Fruit fly (Drosophila melanogaster) whole organism, embryonic: ENCODE results near the gene alphaTub84B.

Experiments
- B-H2 ChIP-seq: fragments of 200-800 bp; sonication (Bioruptor generic); optimal IDR thresholded peaks from 2 replicates; lab custom pipeline; 2018; ENCODE audit warnings: missing biosample characterization, mild to moderate bottlenecking, missing genetic modification characterization
- BEAF-32 ChIP-seq: fragments of 200-800 bp; sonication (Bioruptor generic); optimal IDR thresholded peaks from 3 replicates; lab custom pipeline; 2017; ENCODE audit warnings: missing biosample characterization, missing genetic modification characterization, mild to moderate bottlenecking, moderate library complexity, missing genetic modification reagents
- CG10267 ChIP-seq: fragments of 200-800 bp; sonication (Bioruptor generic); optimal IDR thresholded peaks from 2 replicates; lab custom pipeline; 2018; ENCODE audit warnings: missing biosample characterization, mild to moderate bottlenecking, missing genetic modification characterization, moderate library complexity
- CG12299 ChIP-seq: fragments of 200-800 bp; sonication (Bioruptor generic); optimal IDR thresholded peaks from 2 replicates; lab custom pipeline; 2018; ENCODE audit warnings: missing biosample characterization, mild to moderate bottlenecking, missing genetic modification characterization
- CG12942 ChIP-seq: fragments of 200-800 bp; sonication (Bioruptor generic); optimal IDR thresholded peaks from 3 replicates; lab custom pipeline; 2016; ENCODE audit warnings: missing biosample characterization, missing genetic modification characterization
- CG17829 ChIP-seq: fragments of 200-800 bp; optimal IDR thresholded peaks from 2 replicates; lab custom pipeline; 2019; ENCODE audit warnings: missing biosample characterization, mild to moderate bottlenecking, missing genetic modification characterization, moderate library complexity
- CG30020 ChIP-seq: fragments of 200-800 bp; optimal IDR thresholded peaks from 2 replicates; lab custom pipeline; 2019; ENCODE audit warnings: missing biosample characterization, mild to moderate bottlenecking, missing genetic modification characterization, moderate library complexity
- CG30403 ChIP-seq: fragments of 200-800 bp; sonication (Bioruptor generic); optimal IDR thresholded peaks from 3 replicates; lab custom pipeline; 2016; ENCODE audit warnings: missing biosample characterization, missing genetic modification characterization
- CG31388 ChIP-seq: fragments of 200-800 bp; sonication (Bioruptor generic); optimal IDR thresholded peaks from 2 replicates; lab custom pipeline; 2016; ENCODE audit warnings: missing biosample characterization, missing genetic modification characterization
- CG6854 ChIP-seq: fragments of 200-800 bp; sonication (Bioruptor generic); optimal IDR thresholded peaks from 3 replicates; lab custom pipeline; 2017; ENCODE audit warnings: missing biosample characterization, mild to moderate bottlenecking, missing genetic modification characterization
- CG7786 ChIP-seq: fragments of 200-800 bp; sonication (Bioruptor generic); optimal IDR thresholded peaks from 2 replicates; lab custom pipeline; 2016; ENCODE audit warnings: missing biosample characterization, missing genetic modification characterization
- CG7963 ChIP-seq: fragments of 200-800 bp; sonication (Bioruptor generic); IDR thresholded peaks from 3 replicates; pipeline ENCODE4 v1.3.6; 2022; ENCODE audit warnings: missing biosample characterization, missing genetic modification characterization; ENCODE audit not compliant: partially characterized antibody
- CG8290 ChIP-seq, 3 experiments: fragments of 200-800 bp; sonication (Bioruptor generic); optimal IDR thresholded peaks; 2 replicates each; lab custom pipeline; 2016 to 2019; ENCODE audit warnings: missing biosample characterization in 3 of 3, missing genetic modification characterization in 3 of 3, mild to moderate bottlenecking in 2 of 3, moderate library complexity in 1 of 3
- CG9215 ChIP-seq: fragments of 200-800 bp; sonication (Bioruptor generic); IDR thresholded peaks from 2 replicates; pipeline ENCODE4 v1.3.6; 2022; ENCODE audit warnings: missing biosample characterization, missing genetic modification characterization
- CG9817 ChIP-seq: fragments of 200-800 bp; sonication (Bioruptor generic); optimal IDR thresholded peaks from 2 replicates; lab custom pipeline; 2018; ENCODE audit warnings: missing biosample characterization, mild to moderate bottlenecking, missing genetic modification characterization, moderate library complexity
- Dip3 ChIP-seq: fragments of 200-800 bp; sonication (Bioruptor generic); optimal IDR thresholded peaks from 3 replicates; lab custom pipeline; 2016; ENCODE audit warnings: missing biosample characterization, missing genetic modification characterization
- Dp ChIP-seq: fragments of 200-800 bp; sonication (Bioruptor generic); optimal IDR thresholded peaks from 2 replicates; lab custom pipeline; 2018; ENCODE audit warnings: missing biosample characterization, mild to moderate bottlenecking, missing genetic modification characterization, moderate library complexity
- Ets97D ChIP-seq: fragments of 200-800 bp; sonication (Bioruptor generic); optimal IDR thresholded peaks from 3 replicates; lab custom pipeline; 2016; ENCODE audit warnings: missing biosample characterization, missing genetic modification characterization
- HmgD ChIP-seq: fragments of 200-800 bp; sonication (Bioruptor generic); optimal IDR thresholded peaks from 3 replicates; lab custom pipeline; 2016; ENCODE audit warnings: missing biosample characterization, missing genetic modification characterization
- Hmr ChIP-seq: fragments of 200-800 bp; sonication (Bioruptor generic); optimal IDR thresholded peaks from 3 replicates; lab custom pipeline; 2017; ENCODE audit warnings: mild to moderate bottlenecking, missing biosample characterization, missing genetic modification reagents, missing genetic modification characterization
- Max ChIP-seq: fragments of 200-800 bp; sonication (Bioruptor generic); optimal IDR thresholded peaks from 2 replicates; lab custom pipeline; 2016; ENCODE audit warnings: missing biosample characterization, mild to moderate bottlenecking, missing genetic modification characterization
- Sry-δ ChIP-seq: fragments of 200-800 bp; sonication (Bioruptor generic); optimal IDR thresholded peaks from 2 replicates; lab custom pipeline; 2016; ENCODE audit warnings: missing biosample characterization, missing genetic modification characterization
- ab ChIP-seq: fragments of 200-800 bp; sonication (Bioruptor generic); optimal IDR thresholded peaks from 2 replicates; lab custom pipeline; 2016; ENCODE audit warnings: missing biosample characterization, missing genetic modification characterization
- bcd ChIP-seq: fragments of 200-800 bp; sonication (Bioruptor generic); optimal IDR thresholded peaks from 2 replicates; lab custom pipeline; 2017; ENCODE audit warnings: missing biosample characterization, mild to moderate bottlenecking, missing genetic modification characterization
- bsh ChIP-seq, 2 experiments: fragments of 200-800 bp; sonication (Bioruptor generic); optimal IDR thresholded peaks; 2 replicates each; lab custom pipeline; 2017 to 2018; ENCODE audit warnings: mild to moderate bottlenecking in 2 of 2, missing biosample characterization in 2 of 2, missing genetic modification characterization in 2 of 2, moderate library complexity in 1 of 2
- chm ChIP-seq: fragments of 200-800 bp; sonication (Bioruptor generic); IDR thresholded peaks from 2 replicates; pipeline ENCODE4 v1.3.6; 2022; ENCODE audit warnings: missing biosample characterization, missing genetic modification characterization
- dpn ChIP-seq, 2 experiments: fragments of 200-800 bp; sonication (Bioruptor generic); optimal IDR thresholded peaks; 3 replicates each; lab custom pipeline; 2016; ENCODE audit warnings: missing biosample characterization in 2 of 2, missing genetic modification characterization in 2 of 2
- ems ChIP-seq: fragments of 200-800 bp; sonication (Bioruptor generic); optimal IDR thresholded peaks from 3 replicates; lab custom pipeline; 2016; ENCODE audit warnings: missing biosample characterization, missing genetic modification characterization
- gfzf ChIP-seq: fragments of 200-800 bp; sonication (Bioruptor generic); optimal IDR thresholded peaks from 2 replicates; lab custom pipeline; 2016; ENCODE audit warnings: missing biosample characterization, mild to moderate bottlenecking, missing genetic modification characterization, moderate library complexity
- hth ChIP-seq: fragments of >200 bp; optimal IDR thresholded peaks from 2 replicates; lab custom pipeline; 2017; ENCODE audit warnings: inconsistent platforms
- knrl ChIP-seq: fragments of 200-800 bp; sonication (Bioruptor generic); IDR thresholded peaks from 3 replicates; pipeline ENCODE4 v1.3.6; 2022; ENCODE audit warnings: missing biosample characterization, missing genetic modification characterization; ENCODE audit not compliant: partially characterized antibody
- lmd ChIP-seq: fragments of 200-800 bp; sonication (Bioruptor generic); IDR thresholded peaks from 2 replicates; pipeline ENCODE4 v1.3.6; 2022; ENCODE audit warnings: missing biosample characterization, missing genetic modification characterization
- nau ChIP-seq: fragments of 200-800 bp; sonication (Bioruptor generic); optimal IDR thresholded peaks from 3 replicates; lab custom pipeline; 2017; ENCODE audit warnings: missing biosample characterization, mild to moderate bottlenecking, missing genetic modification characterization, missing genetic modification reagents
- nom ChIP-seq: fragments of 200-800 bp; sonication (Bioruptor generic); optimal IDR thresholded peaks from 2 replicates; lab custom pipeline; 2017; ENCODE audit warnings: missing biosample characterization, missing genetic modification characterization, mild to moderate bottlenecking, moderate library complexity, missing genetic modification reagents
- pita ChIP-seq: fragments of 200-800 bp; sonication (Bioruptor generic); optimal IDR thresholded peaks from 2 replicates; lab custom pipeline; 2017; ENCODE audit warnings: missing biosample characterization, mild to moderate bottlenecking, missing genetic modification characterization
- stwl ChIP-seq: fragments of 200-800 bp; sonication (Bioruptor generic); optimal IDR thresholded peaks from 3 replicates; lab custom pipeline; 2018; ENCODE audit warnings: missing biosample characterization, mild to moderate bottlenecking, missing genetic modification characterization, moderate library complexity
- tll ChIP-seq, 2 experiments: fragments of 200-800 bp in 1 of 2; fragments of >200 bp in 1 of 2; sonication (Bioruptor generic) in 1 of 2; optimal IDR thresholded peaks; 2 replicates each; lab custom pipeline; 2017 to 2019; ENCODE audit warnings: missing biosample characterization in 2 of 2, missing genetic modification characterization in 2 of 2, mild to moderate bottlenecking in 1 of 2, moderate library complexity in 1 of 2
- zen ChIP-seq: fragments of 200-800 bp; sonication (Bioruptor generic); optimal IDR thresholded peaks from 3 replicates; lab custom pipeline; 2018; ENCODE audit warnings: missing biosample characterization, mild to moderate bottlenecking, missing genetic modification characterization, moderate library complexity

The alphaTub84B gene

DNA sequence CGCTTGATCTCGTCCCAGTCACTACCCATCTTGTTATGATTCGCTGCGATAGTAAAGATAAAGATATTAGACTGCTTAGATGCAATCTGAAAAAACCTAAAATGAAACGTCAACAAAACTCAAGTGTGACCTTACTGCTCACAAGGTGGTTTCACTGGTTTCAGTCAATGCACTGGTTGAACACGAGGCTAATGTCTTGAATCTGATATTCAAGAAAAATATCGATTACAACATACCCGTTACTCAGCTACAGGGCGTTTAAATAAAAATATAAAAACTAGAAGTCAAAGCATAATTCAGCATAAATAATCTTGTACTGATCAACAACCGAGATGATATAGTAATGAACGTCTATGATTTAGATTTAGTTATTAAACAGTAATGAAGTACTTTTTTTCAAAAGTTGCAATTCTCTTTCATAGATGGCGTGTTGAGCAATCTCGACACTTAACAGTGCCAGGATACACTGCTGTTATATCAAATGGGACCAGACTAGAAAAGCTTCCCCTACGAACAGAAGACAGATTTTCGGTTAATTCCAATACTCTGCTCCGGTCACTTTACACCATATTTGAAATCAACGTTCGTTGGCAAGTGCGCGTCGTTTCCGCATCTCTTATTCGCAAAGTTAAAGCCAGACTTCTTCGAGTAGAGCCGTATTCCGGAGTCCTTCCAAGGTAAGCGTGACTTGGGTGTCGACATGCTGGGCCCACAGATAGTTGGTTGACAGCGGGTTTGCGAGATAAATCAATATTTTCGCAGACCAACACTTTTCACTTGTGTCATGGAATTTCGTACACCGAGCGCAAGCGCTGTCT, 11.9 kb upstream of the alphaTub84B start, which contains the start of the genes Ufl1 and CG1943 (continued):
- TF ChIP-seq CG6854 (GFP tag; lab: Kevin White, UChicago) = peak; percentile 38
- no peak for TF ChIP-seq CG8290 (GFP tag; optimal IDR thresholded peaks at IDR 0.05; lab: Kevin White, UChicago)
- TF ChIP-seq CG8290 (tag; optimal IDR thresholded peaks at IDR 0.05; lab: Kevin White, UChicago) = peak in 1 of 2 experiments; percentile 24
- TF ChIP-seq tll (GFP tag; optimal IDR thresholded peaks at IDR 0.05; lab: Kevin White, UChicago) = no peak
- peak; percentile 74 for TF ChIP-seq Dp
- no peak for TF ChIP-seq ems (GFP tag; lab: Kevin White, UChicago)
- peak; percentile 74 for TF ChIP-seq nau (GFP tag; lab: Kevin White, UChicago)
- peak; percentile 34 for TF ChIP-seq nom (GFP tag; lab: Kevin White, UChicago)
- peak; percentile 95 for TF ChIP-seq gfzf (GFP tag; lab: Kevin White, UChicago)
- TF ChIP-seq CG12299 = no peak
- no peak for TF ChIP-seq ab (GFP tag; lab: Kevin White, UChicago)
- TF ChIP-seq pita (GFP tag; lab: Kevin White, UChicago) = peak; percentile 86
- TF ChIP-seq CG9215 (GFP tag; lab: Robert Waterston, UW) = no peak
- no peak for TF ChIP-seq CG31388 (GFP tag; lab: Kevin White, UChicago)
- TF ChIP-seq Dip3 (GFP tag; lab: Kevin White, UChicago) = no peak
- TF ChIP-seq Hmr (GFP tag; lab: Kevin White, UChicago) = peak; percentile 72
- peak; percentile 81 for TF ChIP-seq Sry-δ (GFP tag; lab: Kevin White, UChicago)
- TF ChIP-seq B-H2 = no peak
- peak; percentile 8 for TF ChIP-seq zen (tag; lab: Kevin White, UChicago)
- TF ChIP-seq lmd (GFP tag; lab: Robert Waterston, UW) = no peak
- no peak for TF ChIP-seq CG7786 (GFP tag; lab: Kevin White, UChicago)
- TF ChIP-seq knrl (GFP tag; lab: Robert Waterston, UW) = no peak
- no peak for TF ChIP-seq CG7963 (GFP tag; lab: Robert Waterston, UW)
- peak; percentile 25 for TF ChIP-seq CG30403 (GFP tag; lab: Kevin White, UChicago)
- peak; percentile 2 for TF ChIP-seq CG30020
- TF ChIP-seq Max = peak; percentile 25
- peak; percentile 71 for TF ChIP-seq CG10267 (tag; lab: Kevin White, UChicago)
- no peak for TF ChIP-seq CG12942 (GFP tag; lab: Kevin White, UChicago)
- no peak for TF ChIP-seq hth (lab: Kevin White, UChicago)
- peak; percentile 60 for TF ChIP-seq Ets97D (GFP tag; lab: Kevin White, UChicago)
- peak in 1 of 2 experiments; percentile 12 for TF ChIP-seq dpn (GFP tag; optimal IDR thresholded peaks at IDR 0.05; lab: Kevin White, UChicago)
- TF ChIP-seq HmgD (GFP tag; lab: Kevin White, UChicago) = peak; percentile 56
- TF ChIP-seq stwl = peak; percentile 55
- TF ChIP-seq bsh (GFP tag; optimal IDR thresholded peaks at IDR 0.05; lab: Kevin White, UChicago) = peak in 1 of 2 experiments; percentile 35
- no peak for TF ChIP-seq CG9817 (tag; lab: Kevin White, UChicago)
- TF ChIP-seq BEAF-32 = peak; percentile 93
- peak; percentile 6 for TF ChIP-seq CG17829 (tag; lab: Kevin White, UChicago)
- TF ChIP-seq chm (GFP tag; lab: Robert Waterston, UW) = no peak
- no peak for TF ChIP-seq bcd (GFP tag; lab: Kevin White, UChicago)
